Fruit fly (Drosophila melanogaster) whole organism, embryonic: Measurements from ENCODE around the gene dib.

Source experiments
- CG10565 ChIP-seq: fragments of 200-800 bp; sonication (Bioruptor generic); optimal IDR thresholded peaks from 3 replicates; lab custom pipeline; 2016; ENCODE audit warnings: missing biosample characterization, mild to moderate bottlenecking, missing genetic modification characterization
- CG12155 ChIP-seq: fragments of 200-800 bp; sonication (Bioruptor generic); optimal IDR thresholded peaks from 3 replicates; lab custom pipeline; 2016; ENCODE audit warnings: missing biosample characterization, missing genetic modification characterization
- CG13287 ChIP-seq: fragments of 200-800 bp; sonication (Bioruptor generic); IDR thresholded peaks from 2 replicates; pipeline ENCODE4 v1.3.6; 2022; ENCODE audit warnings: missing biosample characterization, missing genetic modification characterization; ENCODE audit not compliant: partially characterized antibody
- CG13296 ChIP-seq: fragments of 200-800 bp; sonication (Bioruptor generic); optimal IDR thresholded peaks from 3 replicates; lab custom pipeline; 2018; ENCODE audit warnings: missing biosample characterization, mild to moderate bottlenecking, missing genetic modification characterization
- CG14050 ChIP-seq: fragments of 200-800 bp; sonication (Bioruptor generic); IDR thresholded peaks from 3 replicates; pipeline ENCODE4 v1.3.6; 2022; ENCODE audit warnings: missing biosample characterization, missing genetic modification characterization
- CG15011 ChIP-seq: fragments of 200-800 bp; sonication (Bioruptor generic); optimal IDR thresholded peaks from 3 replicates; lab custom pipeline; 2018; ENCODE audit warnings: missing biosample characterization, mild to moderate bottlenecking, missing genetic modification characterization
- CG15269 ChIP-seq: fragments of 200-800 bp; sonication (Bioruptor generic); optimal IDR thresholded peaks from 2 replicates; lab custom pipeline; 2018; ENCODE audit warnings: missing biosample characterization, mild to moderate bottlenecking, missing genetic modification characterization, moderate library complexity
- CG17361 ChIP-seq: fragments of 200-800 bp; sonication (Bioruptor generic); IDR thresholded peaks from 3 replicates; pipeline ENCODE4 v1.3.6; 2022; ENCODE audit warnings: missing biosample characterization, missing genetic modification characterization
- CG18262 ChIP-seq: fragments of 200-800 bp; optimal IDR thresholded peaks from 3 replicates; lab custom pipeline; 2019; ENCODE audit warnings: missing biosample characterization, mild to moderate bottlenecking, missing genetic modification characterization, moderate library complexity
- CG31388 ChIP-seq: fragments of 200-800 bp; sonication (Bioruptor generic); optimal IDR thresholded peaks from 2 replicates; lab custom pipeline; 2016; ENCODE audit warnings: missing biosample characterization, missing genetic modification characterization
- CG3163 ChIP-seq: fragments of 200-800 bp; sonication (Bioruptor generic); optimal IDR thresholded peaks from 3 replicates; lab custom pipeline; 2016; ENCODE audit warnings: missing biosample characterization, missing genetic modification characterization
- CG34224 ChIP-seq: fragments of 200-800 bp; sonication (Bioruptor generic); IDR thresholded peaks from 3 replicates; pipeline ENCODE4 v1.3.6; 2022; ENCODE audit warnings: missing biosample characterization, missing genetic modification characterization; ENCODE audit not compliant: partially characterized antibody
- CG34376 ChIP-seq: fragments of 200-800 bp; sonication (Bioruptor generic); optimal IDR thresholded peaks from 2 replicates; lab custom pipeline; 2018; ENCODE audit warnings: missing biosample characterization, mild to moderate bottlenecking, missing genetic modification characterization
- CG4404 ChIP-seq: fragments of 200-800 bp; sonication (Bioruptor generic); IDR thresholded peaks from 2 replicates; pipeline ENCODE4 v1.3.6; 2022; ENCODE audit warnings: missing biosample characterization, missing genetic modification characterization
- CG7271 ChIP-seq: fragments of 200-800 bp; sonication (Bioruptor generic); optimal IDR thresholded peaks from 2 replicates; lab custom pipeline; 2018; ENCODE audit warnings: missing biosample characterization, mild to moderate bottlenecking, missing genetic modification characterization, moderate library complexity
- CG7372 ChIP-seq: fragments of 200-800 bp; sonication (Bioruptor generic); IDR thresholded peaks from 2 replicates; pipeline ENCODE4 v1.3.6; 2022; ENCODE audit warnings: missing biosample characterization, missing genetic modification characterization
- CG8089 ChIP-seq: fragments of 200-800 bp; sonication (Bioruptor generic); optimal IDR thresholded peaks from 3 replicates; lab custom pipeline; 2016; ENCODE audit warnings: missing biosample characterization, missing genetic modification characterization
- CG8388 ChIP-seq: fragments of 200-800 bp; sonication (Bioruptor generic); optimal IDR thresholded peaks from 2 replicates; lab custom pipeline; 2019; ENCODE audit warnings: missing biosample characterization, mild to moderate bottlenecking, missing genetic modification characterization, moderate library complexity
- CG8944 ChIP-seq: fragments of 200-800 bp; sonication (Bioruptor generic); optimal IDR thresholded peaks from 3 replicates; lab custom pipeline; 2016; ENCODE audit warnings: missing biosample characterization, missing genetic modification characterization
- CG9609 ChIP-seq: fragments of 200-800 bp; sonication (Bioruptor generic); optimal IDR thresholded peaks from 3 replicates; lab custom pipeline; 2016; ENCODE audit warnings: missing biosample characterization, missing genetic modification characterization
- Camta ChIP-seq: fragments of 200-800 bp; sonication (Bioruptor generic); optimal IDR thresholded peaks from 2 replicates; lab custom pipeline; 2016; ENCODE audit warnings: missing biosample characterization, missing genetic modification characterization
- CoRest ChIP-seq: fragments of 200-800 bp; sonication (Bioruptor generic); optimal IDR thresholded peaks from 3 replicates; lab custom pipeline; 2018; ENCODE audit warnings: missing biosample characterization, mild to moderate bottlenecking, missing genetic modification characterization, moderate library complexity
- CrebB ChIP-seq: fragments of 200-800 bp; sonication (Bioruptor generic); optimal IDR thresholded peaks from 3 replicates; lab custom pipeline; 2018; ENCODE audit warnings: missing biosample characterization, mild to moderate bottlenecking, missing genetic modification characterization
- Dll ChIP-seq: fragments of 200-800 bp; sonication (Bioruptor generic); IDR thresholded peaks from 4 replicates; pipeline ENCODE4 v1.3.6; 2022; ENCODE audit warnings: missing biosample characterization, missing genetic modification characterization; ENCODE audit not compliant: partially characterized antibody
- Eip74EF ChIP-seq, 2 experiments: fragments of 200-800 bp in 1 of 2; fragments of >200 bp in 1 of 2; sonication (Bioruptor generic) in 1 of 2; optimal IDR thresholded peaks; 2 replicates each; lab custom pipeline; 2017 to 2019; ENCODE audit warnings: missing biosample characterization in 2 of 2, missing genetic modification characterization in 2 of 2, mild to moderate bottlenecking in 1 of 2, moderate library complexity in 1 of 2
- Hsf ChIP-seq: fragments of 200-800 bp; sonication (Bioruptor generic); optimal IDR thresholded peaks from 3 replicates; lab custom pipeline; 2016; ENCODE audit warnings: missing biosample characterization, missing genetic modification characterization
- NK7.1 ChIP-seq: fragments of 200-800 bp; sonication (Bioruptor generic); optimal IDR thresholded peaks from 3 replicates; lab custom pipeline; 2016; ENCODE audit warnings: missing biosample characterization, missing genetic modification characterization
- Nf-YA ChIP-seq: fragments of 200-800 bp; sonication (Bioruptor generic); IDR thresholded peaks from 2 replicates; pipeline ENCODE4 v1.3.6; 2022; ENCODE audit warnings: missing biosample characterization, missing genetic modification characterization
- Opbp ChIP-seq: fragments of 200-800 bp; sonication (Bioruptor generic); IDR thresholded peaks from 3 replicates; pipeline ENCODE4 v1.3.6; 2022; ENCODE audit warnings: missing biosample characterization, missing genetic modification characterization; ENCODE audit not compliant: partially characterized antibody
- PHDP ChIP-seq: fragments of 200-800 bp; sonication (Bioruptor generic); optimal IDR thresholded peaks from 3 replicates; lab custom pipeline; 2018; ENCODE audit warnings: missing biosample characterization, mild to moderate bottlenecking, missing genetic modification characterization, moderate library complexity
- Sry-β ChIP-seq: fragments of 200-800 bp; sonication (Bioruptor generic); optimal IDR thresholded peaks from 2 replicates; lab custom pipeline; 2018; ENCODE audit warnings: missing biosample characterization, mild to moderate bottlenecking, missing genetic modification characterization, moderate library complexity
- TFAM ChIP-seq: fragments of 200-800 bp; sonication (Bioruptor generic); optimal IDR thresholded peaks from 2 replicates; lab custom pipeline; 2017; ENCODE audit warnings: missing biosample characterization, missing genetic modification characterization, inconsistent platforms
- Usf ChIP-seq: fragments of 200-800 bp; sonication (Bioruptor generic); optimal IDR thresholded peaks from 2 replicates; lab custom pipeline; 2017; ENCODE audit warnings: missing genotype, missing biosample characterization, missing genetic modification characterization
- al ChIP-seq: fragments of 200-800 bp; sonication (Bioruptor generic); IDR thresholded peaks from 2 replicates; pipeline ENCODE4 v1.3.6; 2022; ENCODE audit warnings: missing biosample characterization, missing genetic modification characterization
- chif ChIP-seq, 2 experiments: fragments of 200-800 bp; sonication (Bioruptor generic); optimal IDR thresholded peaks; 3 replicates each; lab custom pipeline; 2016; ENCODE audit warnings: missing biosample characterization in 2 of 2, missing genetic modification characterization in 2 of 2
- chn ChIP-seq: fragments of 200-800 bp; sonication (Bioruptor generic); optimal IDR thresholded peaks from 2 replicates; lab custom pipeline; 2016; ENCODE audit warnings: missing biosample characterization, missing genetic modification characterization
- cwo ChIP-seq: fragments of 200-800 bp; sonication (Bioruptor generic); optimal IDR thresholded peaks from 3 replicates; lab custom pipeline; 2017; ENCODE audit warnings: missing biosample characterization, missing genetic modification characterization, mild to moderate bottlenecking, moderate library complexity, missing genetic modification reagents
- dati ChIP-seq: fragments of 200-800 bp; sonication (Bioruptor generic); IDR thresholded peaks from 2 replicates; pipeline ENCODE4 v1.3.6; 2022; ENCODE audit warnings: missing biosample characterization, missing genetic modification characterization
- exex ChIP-seq: fragments of 200-800 bp; sonication (Bioruptor generic); optimal IDR thresholded peaks from 4 replicates; lab custom pipeline; 2018; ENCODE audit warnings: missing biosample characterization, mild to moderate bottlenecking, missing genetic modification characterization, moderate library complexity
- gfzf ChIP-seq: fragments of 200-800 bp; sonication (Bioruptor generic); optimal IDR thresholded peaks from 2 replicates; lab custom pipeline; 2016; ENCODE audit warnings: missing biosample characterization, mild to moderate bottlenecking, missing genetic modification characterization, moderate library complexity
- gsb ChIP-seq: fragments of 200-800 bp; sonication (Bioruptor generic); IDR thresholded peaks from 2 replicates; pipeline ENCODE4 v1.3.6; 2022; ENCODE audit warnings: missing biosample characterization, missing genetic modification characterization
- hb ChIP-seq: fragments of 200-800 bp; sonication (Bioruptor generic); IDR thresholded peaks from 3 replicates; pipeline ENCODE4 v1.3.6; 2022; ENCODE audit warnings: missing biosample characterization, missing genetic modification characterization; ENCODE audit not compliant: partially characterized antibody
- ken ChIP-seq: fragments of 200-800 bp; sonication (Bioruptor generic); IDR thresholded peaks from 3 replicates; pipeline ENCODE4 v1.3.6; 2022; ENCODE audit warnings: missing biosample characterization, missing genetic modification characterization
- nom ChIP-seq: fragments of 200-800 bp; sonication (Bioruptor generic); optimal IDR thresholded peaks from 2 replicates; lab custom pipeline; 2017; ENCODE audit warnings: missing biosample characterization, missing genetic modification characterization, mild to moderate bottlenecking, moderate library complexity, missing genetic modification reagents
- phol ChIP-seq: fragments of 200-800 bp; sonication (Bioruptor generic); optimal IDR thresholded peaks from 3 replicates; lab custom pipeline; 2018; ENCODE audit warnings: missing biosample characterization, mild to moderate bottlenecking, missing genetic modification characterization, moderate library complexity
- rib ChIP-seq: fragments of 200-800 bp; sonication (Bioruptor generic); IDR thresholded peaks from 2 replicates; pipeline ENCODE4 v1.3.6; 2022; ENCODE audit warnings: missing biosample characterization, missing genetic modification characterization
- sd ChIP-seq: fragments of 200-800 bp; sonication (Bioruptor generic); optimal IDR thresholded peaks from 3 replicates; lab custom pipeline; 2018; ENCODE audit warnings: missing biosample characterization, mild to moderate bottlenecking, missing genetic modification characterization, moderate library complexity
- sob ChIP-seq: fragments of 200-800 bp; sonication (Bioruptor generic); IDR thresholded peaks from 2 replicates; pipeline ENCODE4 v1.3.6; 2022; ENCODE audit warnings: missing biosample characterization, missing genetic modification characterization
- unc-4 ChIP-seq: fragments of 200-800 bp; sonication (Bioruptor generic); IDR thresholded peaks from 2 replicates; pipeline ENCODE4 v1.3.6; 2022; ENCODE audit warnings: missing biosample characterization, missing genetic modification characterization; ENCODE audit not compliant: partially characterized antibody
- z ChIP-seq: fragments of 200-800 bp; sonication (Bioruptor generic); IDR thresholded peaks from 3 replicates; pipeline ENCODE4 v1.3.6; 2022; ENCODE audit warnings: missing biosample characterization, missing genetic modification characterization

dib gene

DNA sequence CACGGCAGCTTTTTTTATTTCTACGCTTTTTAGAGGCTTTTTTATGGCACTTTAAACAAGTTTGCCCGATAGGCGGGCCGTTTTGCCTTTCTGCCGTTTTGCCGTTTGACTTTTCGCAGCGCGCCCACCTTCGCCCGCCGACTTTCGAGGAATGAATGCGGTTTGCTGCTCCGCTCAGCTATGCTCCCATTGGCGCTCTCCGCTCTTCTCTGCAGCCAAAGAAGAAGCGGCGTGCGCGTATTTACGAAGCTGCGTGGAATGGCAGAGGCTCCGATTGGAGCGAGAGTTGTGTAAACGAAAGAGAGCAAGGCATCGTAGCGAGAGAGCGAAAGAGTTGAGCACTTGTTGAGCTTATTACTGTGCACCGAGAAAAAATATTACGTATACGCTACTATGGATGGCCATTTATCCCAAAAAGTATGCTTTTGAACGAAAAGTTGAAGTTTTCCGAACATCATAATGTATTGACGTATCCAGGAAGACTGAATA, 9.5 kb downstream of the dib start, which contains the start of gene wit (continued):
- TF ChIP-seq CG8388 (no peak), sob (GFP tag; lab: Robert Waterston, UW) (peak; percentile 31; the same call in 1 of the 2 replicates), dati (no peak), CG15011 (no peak), CG7271 (no peak), CG3163 (GFP tag; lab: Kevin White, UChicago) (peak; percentile 87), Nf-YA (GFP tag; lab: Robert Waterston, UW) (no peak), CG18262 (no peak), CG4404 (GFP tag; lab: Robert Waterston, UW) (no peak), CG31388 (GFP tag; lab: Kevin White, UChicago) (no peak), CG12155 (GFP tag; lab: Kevin White, UChicago) (no peak), Usf (no peak), gsb (no peak), CG10565 (GFP tag; lab: Kevin White, UChicago) (no peak), Sry-β (no peak), CrebB (tag; lab: Kevin White, UChicago) (peak; percentile 30), CG14050 (GFP tag; lab: Robert Waterston, UW) (no peak; the same call in 2 of the 3 replicates), ken (GFP tag; lab: Robert Waterston, UW) (no peak), TFAM (GFP tag; lab: Kevin White, UChicago) (no peak), cwo (no peak), hb (GFP tag; lab: Robert Waterston, UW) (no peak), Camta (GFP tag; lab: Kevin White, UChicago) (peak; percentile 17), CG15269 (tag; lab: Kevin White, UChicago) (peak; percentile 24), CoRest (no peak), Opbp (GFP tag; lab: Robert Waterston, UW) (peak; percentile 15; the same call in 1 of the 3 replicates), Eip74EF (GFP tag; optimal IDR thresholded peaks at IDR 0.05; lab: Kevin White, UChicago) (peak in 1 of 2 experiments; percentile 27), CG34224 (peak; percentile 75), CG8089 (GFP tag; lab: Kevin White, UChicago) (no peak), phol (tag; lab: Kevin White, UChicago) (no peak), sd (tag; lab: Kevin White, UChicago) (peak; percentile 87), chif (GFP tag; optimal IDR thresholded peaks at IDR 0.05; lab: Kevin White, UChicago) (no peak), exex (tag; lab: Kevin White, UChicago) (no peak), unc-4 (GFP tag; lab: Robert Waterston, UW) (peak; percentile 58), CG8944 (no peak), gfzf (GFP tag; lab: Kevin White, UChicago) (peak; percentile 32), NK7.1 (peak; percentile 20), PHDP (peak; percentile 47), al (GFP tag; lab: Robert Waterston, UW) (no peak), nom (GFP tag; lab: Kevin White, UChicago) (peak; percentile 84), CG34376 (peak; percentile 43), CG13287 (GFP tag; lab: Robert Waterston, UW) (peak; percentile 73), chn (GFP tag; lab: Kevin White, UChicago) (no peak), z (GFP tag; lab: Robert Waterston, UW) (peak; percentile 93), CG13296 (GFP tag; lab: Kevin White, UChicago) (peak; percentile 46), CG9609 (GFP tag; lab: Kevin White, UChicago) (no peak), Dll (peak; percentile 47; the same call in 1 of the 4 replicates), Hsf (peak; percentile 26), CG7372 (peak; percentile 47; the same call in 1 of the 2 replicates), CG17361 (no peak), rib (GFP tag; lab: Robert Waterston, UW) (peak; percentile 56; the same call in 1 of the 2 replicates)
